Worm (Caenorhabditis elegans) whole organism, young adult: ENCODE data around the gene Y60A3A.16.

Source experiments
- F10E7.11 ChIP-seq: sonication (generic microtip); optimal IDR thresholded peaks from 2 replicates; lab custom pipeline; 2017; ENCODE audit warnings: mild to moderate bottlenecking, missing genetic modification characterization, moderate library complexity, missing compliant biosample characterization
- F55B11.4 ChIP-seq: sonication (generic microtip); optimal IDR thresholded peaks from 2 replicates; lab custom pipeline; 2016; ENCODE audit warnings: missing compliant biosample characterization, missing genetic modification characterization, borderline replicate concordance; ENCODE audit not compliant: insufficient read depth
- F57C9.4 ChIP-seq: sonication (generic microtip); optimal IDR thresholded peaks from 2 replicates; lab custom pipeline; 2017; ENCODE audit warnings: mild to moderate bottlenecking, missing genetic modification characterization, missing compliant biosample characterization
- T07F8.4 ChIP-seq: sonication (generic microtip); optimal IDR thresholded peaks from 2 replicates; lab custom pipeline; 2016; ENCODE audit warnings: mild to moderate bottlenecking, missing genetic modification characterization, moderate library complexity, missing compliant biosample characterization
- T26A5.8 ChIP-seq: sonication (generic microtip); optimal IDR thresholded peaks from 2 replicates; lab custom pipeline; 2016; ENCODE audit warnings: missing genetic modification characterization, missing compliant biosample characterization
- Y56A3A.18 ChIP-seq: fragments of 200-800 bp; sonication (Bioruptor generic); IDR thresholded peaks from 2 replicates; pipeline ENCODE4 v1.3.6; 2022; ENCODE audit warnings: missing genetic modification reagents, missing genetic modification characterization, missing compliant biosample characterization
- Y67H2A.10 ChIP-seq: fragments of 200-800 bp; sonication (Bioruptor generic); conservative IDR thresholded peaks from 2 replicates; pipeline ENCODE4 v1.3.6; 2022; ENCODE audit warnings: missing genetic modification reagents, missing genetic modification characterization, missing compliant biosample characterization
- Y95B8A.8 ChIP-seq: fragments of 200-800 bp; sonication (Bioruptor generic); IDR thresholded peaks from 2 replicates; pipeline ENCODE4 v1.3.6; 2022; ENCODE audit warnings: missing genetic modification reagents, missing genetic modification characterization, missing compliant biosample characterization
- aptf-3 ChIP-seq: fragments of 200-800 bp; sonication (Bioruptor generic); IDR thresholded peaks from 2 replicates; pipeline ENCODE4 v1.3.6; 2022; ENCODE audit warnings: missing genetic modification characterization, missing compliant biosample characterization
- athp-1 ChIP-seq: sonication (generic microtip); optimal IDR thresholded peaks from 2 replicates; lab custom pipeline; 2017; ENCODE audit warnings: mild to moderate bottlenecking, missing genetic modification characterization, missing compliant biosample characterization
- attf-3 ChIP-seq: fragments of 200-800 bp; sonication (Bioruptor generic); conservative IDR thresholded peaks from 2 replicates; pipeline ENCODE4 v1.3.6; 2022; ENCODE audit warnings: missing genetic modification reagents, missing genetic modification characterization, missing compliant biosample characterization
- bed-1 ChIP-seq: fragments of 200-800 bp; sonication (Bioruptor generic); IDR thresholded peaks from 2 replicates; pipeline ENCODE4 v1.3.6; 2022; ENCODE audit warnings: missing genetic modification reagents, missing genetic modification characterization, missing compliant biosample characterization
- ccch-3 ChIP-seq: fragments of 200-800 bp; sonication (Bioruptor generic); optimal IDR thresholded peaks from 2 replicates; lab custom pipeline; 2018; ENCODE audit warnings: mild to moderate bottlenecking, missing genetic modification characterization, missing compliant biosample characterization
- ceh-40 ChIP-seq: fragments of 200-800 bp; sonication (Bioruptor generic); IDR thresholded peaks from 2 replicates; pipeline ENCODE4 v1.3.6; 2022; ENCODE audit warnings: missing genetic modification characterization, missing compliant biosample characterization
- ceh-79 ChIP-seq: sonication (generic microtip); optimal IDR thresholded peaks from 2 replicates; lab custom pipeline; 2017; ENCODE audit warnings: mild to moderate bottlenecking, missing genetic modification characterization, missing compliant biosample characterization
- ceh-91 ChIP-seq: fragments of 200-800 bp; sonication (Bioruptor generic); IDR thresholded peaks from 2 replicates; pipeline ENCODE4 v1.3.6; 2022; ENCODE audit warnings: missing genetic modification reagents, missing genetic modification characterization, missing compliant biosample characterization
- dpff-1 ChIP-seq: sonication (generic microtip); optimal IDR thresholded peaks from 2 replicates; lab custom pipeline; 2017; ENCODE audit warnings: mild to moderate bottlenecking, missing genetic modification characterization, missing compliant biosample characterization
- efl-1 ChIP-seq: fragments of 150-350 bp; optimal IDR thresholded peaks from 2 replicates; lab custom pipeline; 2014; ENCODE audit warnings: missing biosample characterization, missing genetic modification reagents, missing genetic modification characterization
- egl-18 ChIP-seq: fragments of 200-800 bp; sonication (Bioruptor generic); IDR thresholded peaks from 2 replicates; pipeline ENCODE4 v1.3.6; 2022; ENCODE audit warnings: missing genetic modification reagents, missing genetic modification characterization, missing compliant biosample characterization
- egl-44 ChIP-seq: fragments of 200-800 bp; sonication (Bioruptor generic); IDR thresholded peaks from 2 replicates; pipeline ENCODE4 v1.3.6; 2022; ENCODE audit warnings: missing genetic modification reagents, missing genetic modification characterization, missing compliant biosample characterization
- egrh-3 ChIP-seq: fragments of 200-800 bp; sonication (Bioruptor generic); IDR thresholded peaks from 2 replicates; pipeline ENCODE4 v1.3.6; 2022; ENCODE audit warnings: missing genetic modification reagents, missing genetic modification characterization, missing compliant biosample characterization
- hsf-1 ChIP-seq: fragments of 200-800 bp; sonication (Bioruptor generic); IDR thresholded peaks from 2 replicates; pipeline ENCODE4 v1.3.6; 2022; ENCODE audit warnings: missing genetic modification reagents, missing genetic modification characterization, missing compliant biosample characterization
- lag-1 ChIP-seq: fragments of 200-800 bp; sonication (Bioruptor generic); IDR thresholded peaks from 2 replicates; pipeline ENCODE4 v1.3.6; 2022; ENCODE audit warnings: missing genetic modification reagents, missing genetic modification characterization, missing compliant biosample characterization
- let-607 ChIP-seq, 2 experiments: fragments of 200-800 bp in 1 of 2; sonication (Bioruptor generic) in 1 of 2; sonication (generic microtip) in 1 of 2; optimal IDR thresholded peaks; 2 replicates each; lab custom pipeline; 2016 to 2018; ENCODE audit warnings: mild to moderate bottlenecking in 2 of 2, missing compliant biosample characterization in 2 of 2, missing genetic modification characterization in 2 of 2, moderate library complexity in 2 of 2, missing genotype in 1 of 2
- lin-26 ChIP-seq: fragments of 200-800 bp; sonication (Bioruptor generic); IDR thresholded peaks from 2 replicates; pipeline ENCODE4 v1.3.6; 2022; ENCODE audit warnings: missing genetic modification reagents, missing genetic modification characterization, missing compliant biosample characterization
- lin-40 ChIP-seq: sonication (generic microtip); optimal IDR thresholded peaks from 2 replicates; lab custom pipeline; 2016; ENCODE audit warnings: missing genetic modification characterization, mild to moderate bottlenecking, missing compliant biosample characterization, missing genotype, missing genetic modification reagents
- lin-54 ChIP-seq: fragments of 200-800 bp; sonication (Bioruptor generic); optimal IDR thresholded peaks from 2 replicates; lab custom pipeline; 2018; ENCODE audit warnings: mild to moderate bottlenecking, missing genetic modification characterization, missing compliant biosample characterization
- lsy-27 ChIP-seq: sonication (generic microtip); optimal IDR thresholded peaks from 2 replicates; lab custom pipeline; 2017; ENCODE audit warnings: missing genetic modification characterization, mild to moderate bottlenecking, missing compliant biosample characterization, antibody characterized with exemption, missing genotype, borderline replicate concordance; ENCODE audit not compliant: insufficient read depth
- madf-10 ChIP-seq: sonication (generic microtip); optimal IDR thresholded peaks from 2 replicates; lab custom pipeline; 2016; ENCODE audit warnings: mild to moderate bottlenecking, missing genetic modification characterization, missing compliant biosample characterization
- madf-6 ChIP-seq: fragments of 200-800 bp; sonication (Bioruptor generic); IDR thresholded peaks from 2 replicates; pipeline ENCODE4 v1.3.6; 2022; ENCODE audit warnings: missing genetic modification reagents, missing genetic modification characterization, missing compliant biosample characterization
- nfyb-1 ChIP-seq: fragments of 200-800 bp; sonication (Bioruptor generic); IDR thresholded peaks from 2 replicates; pipeline ENCODE4 v1.3.6; 2022; ENCODE audit warnings: missing genetic modification reagents, missing genetic modification characterization, missing compliant biosample characterization
- rcor-1 ChIP-seq: fragments of 200-800 bp; sonication (Bioruptor generic); IDR thresholded peaks from 2 replicates; pipeline ENCODE4 v1.3.6; 2022; ENCODE audit warnings: missing genetic modification reagents, missing genetic modification characterization, missing compliant biosample characterization
- snpc-1.3 ChIP-seq: sonication (generic microtip); optimal IDR thresholded peaks from 2 replicates; lab custom pipeline; 2017; ENCODE audit warnings: missing genetic modification characterization, mild to moderate bottlenecking, missing compliant biosample characterization, antibody characterized with exemption, moderate library complexity, missing genotype, missing genetic modification reagents; ENCODE audit not compliant: insufficient read depth
- tbx-9 ChIP-seq: sonication (generic microtip); optimal IDR thresholded peaks from 2 replicates; lab custom pipeline; 2016; ENCODE audit warnings: borderline replicate concordance, missing genetic modification characterization, inconsistent platforms, missing compliant biosample characterization
- xnd-1 ChIP-seq: sonication (generic microtip); optimal IDR thresholded peaks from 2 replicates; lab custom pipeline; 2016; ENCODE audit warnings: missing genotype, missing genetic modification reagents, missing genetic modification characterization, missing compliant biosample characterization

Y60A3A.16 gene

ce11 chrV:19922613-19923012 lies at the start of gene Y60A3A.16:
TSS of gene Y60A3A.16 (minus strand) at chrV:19922713.
- no peak for TF ChIP-seq ceh-91
- TF ChIP-seq Y67H2A.10 (GFP tag; lab: Robert Waterston, UW) = no peak
- no peak for TF ChIP-seq lsy-27 (tag; lab: Kevin White, UChicago)
- no peak for TF ChIP-seq efl-1 (GFP tag; lab: Kevin White, UChicago)
- TF ChIP-seq Y95B8A.8 (GFP tag; lab: Robert Waterston, UW) = no peak
- no peak for TF ChIP-seq athp-1
- no peak for TF ChIP-seq egl-44 (GFP tag; lab: Robert Waterston, UW)
- TF ChIP-seq xnd-1 (tag; lab: Kevin White, UChicago) = no peak
- no peak for TF ChIP-seq T26A5.8 (tag; lab: Kevin White, UChicago)
- no peak for TF ChIP-seq Y56A3A.18 (GFP tag; lab: Robert Waterston, UW)
- no peak for TF ChIP-seq T07F8.4
- no peak for TF ChIP-seq attf-3 (GFP tag; lab: Robert Waterston, UW)
- no peak for TF ChIP-seq madf-10

ce11 chrV:19965626-19966025 lies 43.1 kb upstream of the Y60A3A.16 start, which contains the start of gene srh-171:
TSS of gene srh-171 (plus strand) at chrV:19965700.
- TF ChIP-seq attf-3 (GFP tag; lab: Robert Waterston, UW) (no peak), snpc-1.3 (tag; lab: Kevin White, UChicago) (no peak), nfyb-1 (GFP tag; lab: Robert Waterston, UW) (no peak), lin-26 (GFP tag; lab: Robert Waterston, UW) (no peak), F55B11.4 (tag; lab: Kevin White, UChicago) (no peak), ccch-3 (GFP tag; lab: Kevin White, UChicago) (no peak), egrh-3 (GFP tag; lab: Robert Waterston, UW) (no peak), Y56A3A.18 (GFP tag; lab: Robert Waterston, UW) (no peak), F57C9.4 (tag; lab: Kevin White, UChicago) (no peak)

DNA sequence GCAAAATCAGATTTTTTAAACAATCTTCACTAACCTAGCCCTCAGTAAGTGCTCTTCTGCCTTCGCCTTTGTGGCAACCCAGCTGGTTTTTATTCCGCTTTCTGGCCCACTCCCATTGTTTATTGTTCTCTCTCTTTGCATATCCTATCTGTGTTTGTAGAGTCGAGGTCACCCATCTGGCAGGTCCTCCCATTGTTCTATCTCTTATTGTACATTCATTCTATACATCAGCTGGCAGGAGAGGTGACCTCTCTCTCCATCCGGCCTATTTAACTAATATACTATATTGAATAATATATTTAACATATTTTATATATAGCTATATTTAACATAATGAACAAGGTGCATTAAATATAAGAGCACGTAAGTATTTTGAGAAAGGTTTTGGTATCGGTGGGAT lies 39.5 kb upstream of the Y60A3A.16 start:
- TF ChIP-seq egl-18 (GFP tag; lab: Robert Waterston, UW) (no peak), madf-6 (GFP tag; lab: Robert Waterston, UW) (no peak), let-607 (tag; optimal IDR thresholded peaks at IDR 0.05; lab: Kevin White, UChicago) (no peak), aptf-3 (GFP tag; lab: Robert Waterston, UW) (no peak), ceh-91 (no peak), hsf-1 (GFP tag; lab: Robert Waterston, UW) (no peak), F10E7.11 (tag; lab: Kevin White, UChicago) (no peak), ceh-40 (GFP tag; lab: Robert Waterston, UW) (no peak)

ce11 chrV:19958744-19959143 lies 36.2 kb upstream of the Y60A3A.16 start, which contains the start of gene srh-172:
TSS of gene srh-172 (plus strand) at chrV:19959044.
- TF ChIP-seq ceh-79 = no peak
- TF ChIP-seq dpff-1 (tag; lab: Kevin White, UChicago) = no peak
- no peak for TF ChIP-seq Y67H2A.10 (GFP tag; lab: Robert Waterston, UW)
- no peak for TF ChIP-seq lin-54 (GFP tag; lab: Kevin White, UChicago)
- no peak for TF ChIP-seq lin-26 (GFP tag; lab: Robert Waterston, UW)
- TF ChIP-seq bed-1 (GFP tag; lab: Robert Waterston, UW) = no peak
- no peak for TF ChIP-seq tbx-9 (tag; lab: Kevin White, UChicago)
- TF ChIP-seq Y95B8A.8 (GFP tag; lab: Robert Waterston, UW) = no peak
- TF ChIP-seq rcor-1 (GFP tag; lab: Robert Waterston, UW) = no peak
- TF ChIP-seq lin-40 (tag; lab: Kevin White, UChicago) = no peak
- TF ChIP-seq lag-1 = no peak
